Worm (Caenorhabditis elegans) whole organism, early embryonic: ENCODE results near the gene his-39.

ENCODE experiments used
- B0310.2 ChIP-seq: sonication (generic microtip); optimal IDR thresholded peaks from 2 replicates; lab custom pipeline; 2016; ENCODE audit warnings: mild to moderate bottlenecking, missing genetic modification characterization, missing compliant biosample characterization
- F13C5.2 ChIP-seq: sonication (generic microtip); optimal IDR thresholded peaks from 2 replicates; lab custom pipeline; 2017; ENCODE audit warnings: mild to moderate bottlenecking, missing genetic modification characterization, inconsistent platforms, missing compliant biosample characterization
- aly-1 ChIP-seq: sonication (generic microtip); optimal IDR thresholded peaks from 2 replicates; lab custom pipeline; 2016; ENCODE audit warnings: missing genetic modification characterization, missing compliant biosample characterization
- ama-1 ChIP-seq: fragments of 150-350 bp; optimal IDR thresholded peaks from 2 replicates; lab custom pipeline; 2014
- ceh-13 ChIP-seq: fragments of 200-800 bp; sonication (Bioruptor generic); optimal IDR thresholded peaks from 2 replicates; lab custom pipeline; 2018; ENCODE audit warnings: mild to moderate bottlenecking, missing genetic modification characterization, missing compliant biosample characterization
- ceh-36 ChIP-seq: sonication (generic microtip); optimal IDR thresholded peaks from 2 replicates; lab custom pipeline; 2016; ENCODE audit warnings: missing genetic modification characterization, inconsistent platforms, missing compliant biosample characterization
- ets-7 ChIP-seq: sonication (generic microtip); optimal IDR thresholded peaks from 2 replicates; lab custom pipeline; 2016; ENCODE audit warnings: missing genotype, missing genetic modification characterization, missing compliant biosample characterization
- flt-1 ChIP-seq: fragments of 200-800 bp; sonication (Bioruptor generic); IDR thresholded peaks from 2 replicates; pipeline ENCODE4 v1.3.6; 2022; ENCODE audit warnings: missing genetic modification characterization, missing compliant biosample characterization
- hmbx-1 ChIP-seq: sonication (generic microtip); optimal IDR thresholded peaks from 2 replicates; lab custom pipeline; 2016; ENCODE audit warnings: mild to moderate bottlenecking, missing genetic modification characterization, missing compliant biosample characterization
- hmg-4 ChIP-seq: fragments of 200-800 bp; sonication (Bioruptor generic); optimal IDR thresholded peaks from 2 replicates; lab custom pipeline; 2018; ENCODE audit warnings: mild to moderate bottlenecking, missing genetic modification characterization, missing compliant biosample characterization
- hnd-1 ChIP-seq: sonication (generic microtip); optimal IDR thresholded peaks from 2 replicates; lab custom pipeline; 2016; ENCODE audit warnings: missing genetic modification characterization, missing compliant biosample characterization
- pes-1 ChIP-seq: fragments of 200-800 bp; sonication (Bioruptor generic); IDR thresholded peaks from 2 replicates; pipeline ENCODE4 v1.3.6; 2022; ENCODE audit warnings: missing genetic modification reagents, missing genetic modification characterization, missing compliant biosample characterization
- scrt-1 ChIP-seq: fragments of 200-800 bp; sonication (Bioruptor generic); IDR thresholded peaks from 2 replicates; pipeline ENCODE4 v1.3.6; 2022; ENCODE audit warnings: missing genetic modification characterization, missing compliant biosample characterization
- sea-1 ChIP-seq: fragments of 200-800 bp; sonication (Bioruptor generic); conservative IDR thresholded peaks from 2 replicates; pipeline ENCODE4 v1.3.6; 2022; ENCODE audit warnings: missing genetic modification characterization, missing compliant biosample characterization
- tbx-11 ChIP-seq: fragments of 200-800 bp; sonication (Bioruptor generic); IDR thresholded peaks from 2 replicates; pipeline ENCODE4 v1.3.6; 2022; ENCODE audit warnings: missing genetic modification characterization, missing compliant biosample characterization
- tbx-37 ChIP-seq: fragments of 200-800 bp; sonication (Bioruptor generic); conservative IDR thresholded peaks from 2 replicates; pipeline ENCODE4 v1.3.6; 2022; ENCODE audit warnings: missing genetic modification reagents, missing genetic modification characterization, missing compliant biosample characterization
- tra-4 ChIP-seq: sonication (generic microtip); optimal IDR thresholded peaks from 2 replicates; lab custom pipeline; 2017; ENCODE audit warnings: missing genetic modification characterization, missing compliant biosample characterization

his-39 gene

ce11 chrV:8536213-8536612, at the start of gene his-39:
Gene his-39, plus strand, starts transcription at chrV:8536513.
- TF ChIP-seq ets-7 (tag; lab: Kevin White, UChicago) (no peak), hmbx-1 (tag; lab: Kevin White, UChicago) (no peak), hmg-4 (GFP tag; lab: Kevin White, UChicago) (no peak), sea-1 (GFP tag; lab: Robert Waterston, UW) (no peak), tra-4 (tag; lab: Kevin White, UChicago) (no peak), tbx-11 (GFP tag; lab: Robert Waterston, UW) (no peak), ceh-36 (tag; lab: Kevin White, UChicago) (no peak), B0310.2 (tag; lab: Kevin White, UChicago) (no peak), hnd-1 (tag; lab: Kevin White, UChicago) (no peak)

- TF ChIP-seq B0310.2 (tag; lab: Kevin White, UChicago) = no peak
- TF ChIP-seq tbx-11 (GFP tag; lab: Robert Waterston, UW) = no peak
- no peak for TF ChIP-seq aly-1 (tag; lab: Kevin White, UChicago)
- no peak for TF ChIP-seq ceh-13
- no peak for TF ChIP-seq pes-1 (GFP tag; lab: Robert Waterston, UW)
Observed at ce11 chrV:8494260-8494939, 41.9 kb upstream of the his-39 start, which contains the start of gene pxn-1. Gene pxn-1, plus strand, starts transcription at chrV:8494889.

ce11 chrV:8495106-8495505, 41.2 kb upstream of the his-39 start:
- no peak for TF ChIP-seq F13C5.2 (tag; lab: Kevin White, UChicago)
- TF ChIP-seq hmbx-1 (tag; lab: Kevin White, UChicago) = no peak
- TF ChIP-seq aly-1 (tag; lab: Kevin White, UChicago) = no peak
- TF ChIP-seq sea-1 (GFP tag; lab: Robert Waterston, UW) = no peak
- TF ChIP-seq ceh-36 (tag; lab: Kevin White, UChicago) = no peak
- TF ChIP-seq tbx-11 (GFP tag; lab: Robert Waterston, UW) = no peak
- no peak for TF ChIP-seq pes-1 (GFP tag; lab: Robert Waterston, UW)
- no peak for TF ChIP-seq B0310.2 (tag; lab: Kevin White, UChicago)
- TF ChIP-seq flt-1 = no peak
- TF ChIP-seq ceh-13 = no peak
- no peak for TF ChIP-seq hmg-4 (GFP tag; lab: Kevin White, UChicago)
- no peak for TF ChIP-seq tra-4 (tag; lab: Kevin White, UChicago)
- no peak for TF ChIP-seq ama-1 (lab: Kevin White, UChicago)
- TF ChIP-seq hnd-1 (tag; lab: Kevin White, UChicago) = no peak
- no peak for TF ChIP-seq tbx-37 (GFP tag; lab: Robert Waterston, UW)
- TF ChIP-seq ets-7 (tag; lab: Kevin White, UChicago) = no peak

- TF ChIP-seq hmbx-1 (tag; lab: Kevin White, UChicago) (no peak), pes-1 (GFP tag; lab: Robert Waterston, UW) (peak; percentile 57; the same call in 1 of the 2 replicates)
Observed at ce11 chrV:8495965-8496364, 40.3 kb upstream of the his-39 start.

ce11 chrV:8499407-8499806, 36.9 kb upstream of the his-39 start:
- TF ChIP-seq ceh-13 (no peak), scrt-1 (GFP tag; lab: Robert Waterston, UW) (no peak), flt-1 (no peak), F13C5.2 (tag; lab: Kevin White, UChicago) (no peak), aly-1 (tag; lab: Kevin White, UChicago) (no peak), ama-1 (lab: Kevin White, UChicago) (no peak), ceh-36 (tag; lab: Kevin White, UChicago) (no peak), hmg-4 (GFP tag; lab: Kevin White, UChicago) (no peak), tbx-11 (GFP tag; lab: Robert Waterston, UW) (no peak), ets-7 (tag; lab: Kevin White, UChicago) (no peak), sea-1 (GFP tag; lab: Robert Waterston, UW) (no peak), B0310.2 (tag; lab: Kevin White, UChicago) (no peak), hnd-1 (tag; lab: Kevin White, UChicago) (no peak)

- TF ChIP-seq pes-1 (GFP tag; lab: Robert Waterston, UW) = peak; percentile 99
- peak; percentile 99 for TF ChIP-seq F13C5.2 (tag; lab: Kevin White, UChicago)
- peak; percentile 96 for TF ChIP-seq tra-4 (tag; lab: Kevin White, UChicago)
- peak; percentile 98 for TF ChIP-seq ceh-13
- peak; percentile 99 for TF ChIP-seq flt-1
- TF ChIP-seq scrt-1 (GFP tag; lab: Robert Waterston, UW) = peak; percentile 99
- TF ChIP-seq sea-1 (GFP tag; lab: Robert Waterston, UW) = peak; percentile 100
- peak; percentile 98 for TF ChIP-seq aly-1 (tag; lab: Kevin White, UChicago)
- peak; percentile 98 for TF ChIP-seq B0310.2 (tag; lab: Kevin White, UChicago)
- peak; percentile 100 for TF ChIP-seq hmg-4 (GFP tag; lab: Kevin White, UChicago)
- peak; percentile 98 for TF ChIP-seq ceh-36 (tag; lab: Kevin White, UChicago)
- TF ChIP-seq hnd-1 (tag; lab: Kevin White, UChicago) = peak; percentile 97
- TF ChIP-seq ama-1 (lab: Kevin White, UChicago) = no peak
- TF ChIP-seq hmbx-1 (tag; lab: Kevin White, UChicago) = peak; percentile 93
- peak; percentile 99 for TF ChIP-seq tbx-37 (GFP tag; lab: Robert Waterston, UW)
- peak; percentile 96 for TF ChIP-seq ets-7 (tag; lab: Kevin White, UChicago)
- peak; percentile 99 for TF ChIP-seq tbx-11 (GFP tag; lab: Robert Waterston, UW)
Observed at ce11 chrV:8500348-8500747, 36.0 kb upstream of the his-39 start.

ce11 chrV:8507324-8507723, 29.0 kb upstream of the his-39 start, which contains the start of gene ZK994.6:
Gene ZK994.6, minus strand, starts transcription at chrV:8507424.
- no peak for TF ChIP-seq ceh-36 (tag; lab: Kevin White, UChicago)
- no peak for TF ChIP-seq hmg-4 (GFP tag; lab: Kevin White, UChicago)
- no peak for TF ChIP-seq F13C5.2 (tag; lab: Kevin White, UChicago)
- no peak for TF ChIP-seq tbx-11 (GFP tag; lab: Robert Waterston, UW)
- no peak for TF ChIP-seq hmbx-1 (tag; lab: Kevin White, UChicago)
- TF ChIP-seq aly-1 (tag; lab: Kevin White, UChicago) = no peak
- no peak for TF ChIP-seq ama-1 (lab: Kevin White, UChicago)
- TF ChIP-seq tra-4 (tag; lab: Kevin White, UChicago) = no peak
- TF ChIP-seq B0310.2 (tag; lab: Kevin White, UChicago) = no peak
